Fruit fly (Drosophila melanogaster) whole organism, embryonic: ENCODE data around the gene CG13603.

Experiments used
- Abd-B ChIP-seq: fragments of 200-800 bp; sonication (Bioruptor generic); optimal IDR thresholded peaks from 2 replicates; lab custom pipeline; 2018; ENCODE audit warnings: missing biosample characterization, mild to moderate bottlenecking, missing genetic modification characterization, moderate library complexity
- Ada2b ChIP-seq: fragments of 200-800 bp; sonication (Bioruptor generic); IDR thresholded peaks from 2 replicates; pipeline ENCODE4 v1.3.6; 2022; ENCODE audit warnings: missing biosample characterization, missing genetic modification characterization
- Aef1 ChIP-seq: fragments of 200-800 bp; sonication (Bioruptor generic); IDR thresholded peaks from 3 replicates; pipeline ENCODE4 v1.3.6; 2022; ENCODE audit warnings: missing biosample characterization, missing genetic modification characterization
- B-H2 ChIP-seq: fragments of 200-800 bp; sonication (Bioruptor generic); optimal IDR thresholded peaks from 2 replicates; lab custom pipeline; 2018; ENCODE audit warnings: missing biosample characterization, mild to moderate bottlenecking, missing genetic modification characterization
- BtbVII ChIP-seq: fragments of 200-800 bp; sonication (Bioruptor generic); optimal IDR thresholded peaks from 3 replicates; lab custom pipeline; 2017; ENCODE audit warnings: missing biosample characterization, mild to moderate bottlenecking, missing genetic modification characterization
- CG11504 ChIP-seq: fragments of 200-800 bp; sonication (Bioruptor generic); optimal IDR thresholded peaks from 3 replicates; lab custom pipeline; 2019; ENCODE audit warnings: missing biosample characterization, mild to moderate bottlenecking, missing genetic modification characterization, moderate library complexity
- CG12659 ChIP-seq: fragments of 200-800 bp; sonication (Bioruptor generic); optimal IDR thresholded peaks from 3 replicates; lab custom pipeline; 2017; ENCODE audit warnings: mild to moderate bottlenecking, missing biosample characterization, missing genetic modification reagents, missing genetic modification characterization
- CG13424 ChIP-seq: fragments of 200-800 bp; sonication (Bioruptor generic); optimal IDR thresholded peaks from 2 replicates; lab custom pipeline; 2019; ENCODE audit warnings: missing biosample characterization, mild to moderate bottlenecking, missing genetic modification characterization, moderate library complexity
- CG14014 ChIP-seq: fragments of 200-800 bp; sonication (Bioruptor generic); IDR thresholded peaks from 2 replicates; pipeline ENCODE4 v1.3.6; 2022; ENCODE audit warnings: missing biosample characterization, missing genetic modification characterization
- CG14667 ChIP-seq: fragments of 200-800 bp; sonication (Bioruptor generic); IDR thresholded peaks from 2 replicates; pipeline ENCODE4 v1.3.6; 2022; ENCODE audit warnings: missing biosample characterization, missing genetic modification characterization
- CG14860 ChIP-seq: fragments of 200-800 bp; sonication (Bioruptor generic); IDR thresholded peaks from 3 replicates; pipeline ENCODE4 v1.3.6; 2022; ENCODE audit warnings: missing biosample characterization, missing genetic modification characterization; ENCODE audit not compliant: partially characterized antibody
- CG15073 ChIP-seq: fragments of 200-800 bp; sonication (Bioruptor generic); optimal IDR thresholded peaks from 2 replicates; lab custom pipeline; 2016; ENCODE audit warnings: missing biosample characterization, missing genetic modification characterization
- CG15479 ChIP-seq: fragments of 200-800 bp; sonication (Bioruptor generic); optimal IDR thresholded peaks from 3 replicates; lab custom pipeline; 2019; ENCODE audit warnings: missing biosample characterization, mild to moderate bottlenecking, missing genetic modification characterization, moderate library complexity
- CG15514 ChIP-seq: fragments of 200-800 bp; sonication (Bioruptor generic); optimal IDR thresholded peaks from 3 replicates; lab custom pipeline; 2017; ENCODE audit warnings: missing biosample characterization, missing genetic modification characterization, mild to moderate bottlenecking, moderate library complexity, missing genetic modification reagents
- CG17802 ChIP-seq: fragments of 200-800 bp; sonication (Bioruptor generic); optimal IDR thresholded peaks from 2 replicates; lab custom pipeline; 2018; ENCODE audit warnings: missing biosample characterization, mild to moderate bottlenecking, missing genetic modification characterization, moderate library complexity
- CG30403 ChIP-seq: fragments of 200-800 bp; sonication (Bioruptor generic); optimal IDR thresholded peaks from 3 replicates; lab custom pipeline; 2016; ENCODE audit warnings: missing biosample characterization, missing genetic modification characterization
- CG32532 ChIP-seq: fragments of 200-800 bp; sonication (Bioruptor generic); IDR thresholded peaks from 2 replicates; pipeline ENCODE4 v1.3.6; 2022; ENCODE audit warnings: missing biosample characterization, missing genetic modification characterization
- CG4424 ChIP-seq: fragments of 200-800 bp; sonication (Bioruptor generic); optimal IDR thresholded peaks from 3 replicates; lab custom pipeline; 2016; ENCODE audit warnings: missing biosample characterization, missing genetic modification characterization
- CG4707 ChIP-seq: fragments of 200-800 bp; sonication (Bioruptor generic); optimal IDR thresholded peaks from 2 replicates; lab custom pipeline; 2018; ENCODE audit warnings: missing biosample characterization, mild to moderate bottlenecking, missing genetic modification characterization, moderate library complexity
- CG7928 ChIP-seq: fragments of 200-800 bp; sonication (Bioruptor generic); optimal IDR thresholded peaks from 2 replicates; lab custom pipeline; 2017; ENCODE audit warnings: missing biosample characterization, mild to moderate bottlenecking, missing genetic modification characterization
- CG9609 ChIP-seq: fragments of 200-800 bp; sonication (Bioruptor generic); optimal IDR thresholded peaks from 3 replicates; lab custom pipeline; 2016; ENCODE audit warnings: missing biosample characterization, missing genetic modification characterization
- CG9797 ChIP-seq: fragments of 200-800 bp; sonication (Bioruptor generic); optimal IDR thresholded peaks from 3 replicates; lab custom pipeline; 2018; ENCODE audit warnings: missing biosample characterization, mild to moderate bottlenecking, missing genetic modification characterization
- Camta ChIP-seq: fragments of 200-800 bp; sonication (Bioruptor generic); optimal IDR thresholded peaks from 2 replicates; lab custom pipeline; 2016; ENCODE audit warnings: missing biosample characterization, missing genetic modification characterization
- D19A ChIP-seq: fragments of 200-800 bp; optimal IDR thresholded peaks from 3 replicates; lab custom pipeline; 2019; ENCODE audit warnings: missing biosample characterization, mild to moderate bottlenecking, missing genetic modification characterization, moderate library complexity
- Dad ChIP-seq: fragments of 200-800 bp; sonication (Bioruptor generic); optimal IDR thresholded peaks from 3 replicates; lab custom pipeline; 2016; ENCODE audit warnings: missing biosample characterization, missing genetic modification characterization
- Dip2 ChIP-seq: fragments of 200-800 bp; sonication (Bioruptor generic); IDR thresholded peaks from 2 replicates; pipeline ENCODE4 v1.3.6; 2022; ENCODE audit warnings: missing biosample characterization, missing genetic modification characterization
- E2f1 ChIP-seq: fragments of 200-800 bp; sonication (Bioruptor generic); IDR thresholded peaks from 2 replicates; pipeline ENCODE4 v1.3.6; 2022; ENCODE audit warnings: missing biosample characterization, missing genetic modification characterization
- Hsf ChIP-seq: fragments of 200-800 bp; sonication (Bioruptor generic); optimal IDR thresholded peaks from 3 replicates; lab custom pipeline; 2016; ENCODE audit warnings: missing biosample characterization, missing genetic modification characterization
- Lpt ChIP-seq: fragments of >200 bp; optimal IDR thresholded peaks from 2 replicates; lab custom pipeline; 2018; ENCODE audit warnings: missing biosample characterization, missing genetic modification characterization
- Mrtf ChIP-seq: fragments of 200-800 bp; sonication (Bioruptor generic); IDR thresholded peaks from 3 replicates; pipeline ENCODE4 v1.3.6; 2022; ENCODE audit warnings: missing biosample characterization, missing genetic modification characterization
- NC2α ChIP-seq: fragments of 200-800 bp; sonication (Bioruptor generic); optimal IDR thresholded peaks from 2 replicates; lab custom pipeline; 2016; ENCODE audit warnings: missing biosample characterization, missing genetic modification characterization
- NK7.1 ChIP-seq: fragments of 200-800 bp; sonication (Bioruptor generic); optimal IDR thresholded peaks from 3 replicates; lab custom pipeline; 2016; ENCODE audit warnings: missing biosample characterization, missing genetic modification characterization
- Nf-YC ChIP-seq: fragments of 200-800 bp; optimal IDR thresholded peaks from 3 replicates; lab custom pipeline; 2019; ENCODE audit warnings: missing biosample characterization, mild to moderate bottlenecking, missing genetic modification characterization, moderate library complexity
- Ptx1 ChIP-seq: fragments of 200-800 bp; sonication (Bioruptor generic); IDR thresholded peaks from 2 replicates; pipeline ENCODE4 v1.3.6; 2022; ENCODE audit warnings: missing biosample characterization, missing genetic modification characterization
- Rfx ChIP-seq: fragments of 200-800 bp; sonication (Bioruptor generic); IDR thresholded peaks from 2 replicates; pipeline ENCODE4 v1.3.6; 2022; ENCODE audit warnings: missing biosample characterization, missing genetic modification characterization
- al ChIP-seq: fragments of 200-800 bp; sonication (Bioruptor generic); IDR thresholded peaks from 2 replicates; pipeline ENCODE4 v1.3.6; 2022; ENCODE audit warnings: missing biosample characterization, missing genetic modification characterization
- cas ChIP-seq: fragments of 200-800 bp; sonication (Bioruptor generic); IDR thresholded peaks from 2 replicates; pipeline ENCODE4 v1.3.6; 2022; ENCODE audit warnings: missing biosample characterization, missing genetic modification characterization
- crp ChIP-seq, 2 experiments: fragments of 200-800 bp; sonication (Bioruptor generic); optimal IDR thresholded peaks; 2 replicates in 1 of 2; 3 replicates in 1 of 2; lab custom pipeline; 2017; ENCODE audit warnings: missing biosample characterization in 2 of 2, missing genetic modification characterization in 2 of 2, mild to moderate bottlenecking in 1 of 2, moderate library complexity in 1 of 2
- dan ChIP-seq: fragments of 200-800 bp; sonication (Bioruptor generic); IDR thresholded peaks from 2 replicates; pipeline ENCODE4 v1.3.6; 2022; ENCODE audit warnings: missing biosample characterization, missing genetic modification characterization
- dimm ChIP-seq: fragments of 200-800 bp; sonication (Bioruptor generic); IDR thresholded peaks from 2 replicates; pipeline ENCODE4 v1.3.6; 2022; ENCODE audit warnings: missing biosample characterization, missing genetic modification characterization
- dm ChIP-seq: fragments of 200-800 bp; sonication (Bioruptor generic); optimal IDR thresholded peaks from 3 replicates; lab custom pipeline; 2016; ENCODE audit warnings: missing biosample characterization, missing genetic modification characterization
- grau ChIP-seq: fragments of 200-800 bp; optimal IDR thresholded peaks from 3 replicates; lab custom pipeline; 2019; ENCODE audit warnings: missing biosample characterization, mild to moderate bottlenecking, missing genetic modification characterization, moderate library complexity
- kni ChIP-seq: fragments of 200-800 bp; sonication (Bioruptor generic); optimal IDR thresholded peaks from 3 replicates; lab custom pipeline; 2017; ENCODE audit warnings: mild to moderate bottlenecking, missing biosample characterization, missing genetic modification reagents, missing genetic modification characterization
- lbe ChIP-seq: fragments of 200-800 bp; sonication (Bioruptor generic); optimal IDR thresholded peaks from 2 replicates; lab custom pipeline; 2016; ENCODE audit warnings: missing biosample characterization, mild to moderate bottlenecking, missing genetic modification characterization
- otp ChIP-seq: fragments of 200-800 bp; sonication (Bioruptor generic); IDR thresholded peaks from 3 replicates; pipeline ENCODE4, ENCODE4 v1.3.6; 2022; ENCODE audit warnings: missing biosample characterization, missing genetic modification characterization
- peb ChIP-seq: fragments of 200-800 bp; sonication (Bioruptor generic); IDR thresholded peaks from 2 replicates; pipeline ENCODE4 v1.3.6; 2022; ENCODE audit warnings: missing biosample characterization, missing genetic modification characterization
- pnt ChIP-seq: fragments of 200-800 bp; sonication (Bioruptor generic); optimal IDR thresholded peaks from 3 replicates; lab custom pipeline; 2016; ENCODE audit warnings: missing biosample characterization, missing genetic modification characterization
- row ChIP-seq: fragments of 200-800 bp; sonication (Bioruptor generic); IDR thresholded peaks from 3 replicates; pipeline ENCODE4 v1.3.6; 2022; ENCODE audit warnings: missing biosample characterization, missing genetic modification characterization
- sens ChIP-seq: fragments of 200-800 bp; sonication (Bioruptor generic); peaks from one replicate; lab custom pipeline; 2016; ENCODE audit warnings: missing biosample characterization, missing genetic modification characterization
- trem ChIP-seq: fragments of 200-800 bp; optimal IDR thresholded peaks from 3 replicates; lab custom pipeline; 2019; ENCODE audit warnings: missing biosample characterization, mild to moderate bottlenecking, missing genetic modification characterization, moderate library complexity
- vvl ChIP-seq: fragments of 200-800 bp; sonication (Bioruptor generic); IDR thresholded peaks from 2 replicates; pipeline ENCODE4 v1.3.6; 2022; ENCODE audit warnings: missing biosample characterization, missing genetic modification characterization
- wor ChIP-seq: fragments of 200-800 bp; sonication (Bioruptor generic); IDR thresholded peaks from 2 replicates; pipeline ENCODE4 v1.3.6; 2022; ENCODE audit warnings: missing biosample characterization, missing genetic modification characterization

Gene CG13603

DNA sequence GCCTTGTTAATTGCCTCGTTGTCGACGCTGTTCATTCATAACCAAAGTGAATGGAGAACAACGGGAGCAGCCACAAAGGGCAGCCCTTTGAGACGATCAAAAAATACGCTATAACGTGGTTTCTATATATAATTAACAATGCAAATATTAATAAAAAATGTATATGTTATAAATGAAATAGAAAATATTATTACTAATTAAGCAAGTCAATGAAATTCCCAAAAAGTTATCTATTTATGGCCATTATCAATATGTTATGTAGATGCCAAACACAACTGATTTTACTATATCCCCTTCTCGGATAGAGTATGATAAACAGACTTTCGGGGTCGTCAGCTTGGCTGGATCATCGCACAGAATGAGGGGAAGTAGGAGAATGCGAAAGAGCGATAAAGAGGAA lies 16.9 kb downstream of the CG13603 start (continued):
- TF ChIP-seq CG11504 (tag; lab: Kevin White, UChicago) (peak; percentile 75), CG15514 (GFP tag; lab: Kevin White, UChicago) (peak; percentile 14), B-H2 (GFP tag; lab: Kevin White, UChicago) (no peak), kni (GFP tag; lab: Kevin White, UChicago) (no peak), CG4424 (peak; percentile 28), CG30403 (peak; percentile 48), CG9797 (GFP tag; lab: Kevin White, UChicago) (no peak), Ptx1 (GFP tag; lab: Robert Waterston, UW) (peak; percentile 79), CG12659 (GFP tag; lab: Kevin White, UChicago) (peak; percentile 53), CG15073 (GFP tag; lab: Kevin White, UChicago) (no peak), crp (GFP tag; optimal IDR thresholded peaks at IDR 0.05; lab: Kevin White, UChicago) (no peak), Hsf (no peak), CG14667 (GFP tag; lab: Robert Waterston, UW) (0 out of 2 replicates have a peak, but pooled peaks have one; percentile 45), Camta (GFP tag; lab: Kevin White, UChicago) (no peak), CG14860 (GFP tag; lab: Robert Waterston, UW) (no peak), CG9609 (no peak), cas (GFP tag; lab: Robert Waterston, UW) (0 out of 2 replicates have a peak, but pooled peaks have one; percentile 39), CG13424 (peak; percentile 78), sens (GFP tag; lab: Kevin White, UChicago) (peak; percentile 64), dm (GFP tag; lab: Kevin White, UChicago) (no peak), trem (tag; lab: Kevin White, UChicago) (no peak), lbe (no peak), Lpt (GFP tag; lab: Kevin White, UChicago) (no peak), CG14014 (GFP tag; lab: Robert Waterston, UW) (peak; percentile 30; the same call in 1 of the 2 replicates), al (GFP tag; lab: Robert Waterston, UW) (peak; percentile 56), E2f1 (0 out of 2 replicates have a peak, but pooled peaks have one; percentile 25), Nf-YC (tag; lab: Kevin White, UChicago) (peak; percentile 62), vvl (GFP tag; lab: Robert Waterston, UW) (peak; percentile 50; the same call in 1 of the 2 replicates), Aef1 (GFP tag; lab: Robert Waterston, UW) (peak; percentile 43; the same call in 2 of the 3 replicates), CG32532 (peak; percentile 64), row (GFP tag; lab: Robert Waterston, UW) (peak; percentile 76), wor (GFP tag; lab: Robert Waterston, UW) (peak; percentile 26; the same call in 1 of the 2 replicates), pnt (no peak), dimm (GFP tag; lab: Robert Waterston, UW) (no peak), grau (tag; lab: Kevin White, UChicago) (peak; percentile 68), Abd-B (GFP tag; lab: Kevin White, UChicago) (peak; percentile 33), Dad (GFP tag; lab: Kevin White, UChicago) (no peak), peb (GFP tag; lab: Robert Waterston, UW) (no peak), BtbVII (GFP tag; lab: Kevin White, UChicago) (peak; percentile 36), Dip2 (GFP tag; lab: Robert Waterston, UW) (no peak), Mrtf (no peak; the same call in 2 of the 3 replicates), D19A (tag; lab: Kevin White, UChicago) (peak; percentile 95), dan (GFP tag; lab: Robert Waterston, UW) (no peak), NC2α (GFP tag; lab: Kevin White, UChicago) (no peak), otp (GFP tag; lab: Robert Waterston, UW) (no peak), Ada2b (0 out of 2 replicates have a peak, but pooled peaks have one; percentile 16), Rfx (GFP tag; lab: Robert Waterston, UW) (peak; percentile 48), CG7928 (no peak), CG15479 (GFP tag; lab: Kevin White, UChicago) (no peak), CG17802 (tag; lab: Kevin White, UChicago) (no peak), NK7.1 (GFP tag; lab: Kevin White, UChicago) (no peak), CG4707 (GFP tag; lab: Kevin White, UChicago) (no peak)
